Worm (Caenorhabditis elegans): ENCODE measurements around the gene trp-1.

Gene trp-1

ce11 chrIII:8552125-8552524 is 17.2 kb downstream of the trp-1 start, which contains the start of gene C02D5.4:
TSS of gene C02D5.4 (plus strand) at chrIII:8552165.
- TF ChIP-seq ceh-44 (GFP tag; IDR thresholded peaks at IDR 0.05) (no peak), spr-1 (tag; optimal IDR thresholded peaks at IDR 0.05) (no peak), fkh-10 (GFP tag; optimal IDR thresholded peaks at IDR 0.05) (no peak), daf-16 (GFP tag; optimal IDR thresholded peaks at IDR 0.05) (no peak), daf-16 (tag; optimal IDR thresholded peaks at IDR 0.05) (peak; percentile 73), saeg-2 (GFP tag; IDR thresholded peaks at IDR 0.05) (no peak), dmd-6 (GFP tag; IDR thresholded peaks at IDR 0.05) (peak; percentile 45), aha-1 (tag) (peak; percentile 41), hlh-30 (tag; optimal IDR thresholded peaks at IDR 0.05; ENCODE audit: insufficient read depth) (peak; percentile 20), unc-62 (GFP tag; optimal IDR thresholded peaks at IDR 0.05 in 1 of 2) (peak in 1 of 2 experiments; percentile 71), unc-62 (tag; optimal IDR thresholded peaks at IDR 0.05) (no peak), dve-1 (tag; optimal IDR thresholded peaks at IDR 0.05; ENCODE audit: insufficient read depth) (peak; percentile 38), nhr-41 (GFP tag; IDR thresholded peaks at IDR 0.05) (no peak), nhr-102 (tag; optimal IDR thresholded peaks at IDR 0.05) (peak; percentile 9)

ce11 chrIII:8554472-8554871 is 19.5 kb downstream of the trp-1 start, which contains the start of gene gsto-2:
TSS of gene gsto-2 (plus strand) at chrIII:8554772.
- TF ChIP-seq cey-2 (tag; optimal IDR thresholded peaks at IDR 0.05; ENCODE audit: borderline replicate concordance, insufficient read depth) (no peak), F44E2.7 (GFP tag; IDR thresholded peaks at IDR 0.05) (no peak), mxl-3 (GFP tag; optimal IDR thresholded peaks at IDR 0.05) (no peak), F49E8.2 (tag; optimal IDR thresholded peaks at IDR 0.05; ENCODE audit: borderline replicate concordance) (no peak)

ce11 chrIII:8555682-8556081 is 20.8 kb downstream of the trp-1 start:
- TF ChIP-seq set-16 (GFP tag; IDR thresholded peaks at IDR 0.05), result no peak
- TF ChIP-seq snpc-1.2 (GFP tag; IDR thresholded peaks at IDR 0.05), result no peak
- TF ChIP-seq ceh-20 (GFP tag; IDR thresholded peaks at IDR 0.05), result no peak
- no peak for TF ChIP-seq zip-11 (GFP tag; IDR thresholded peaks at IDR 0.05)
- no peak for TF ChIP-seq egl-27 (tag; optimal IDR thresholded peaks at IDR 0.05)
- no peak for TF ChIP-seq attf-4 (tag; optimal IDR thresholded peaks at IDR 0.05)
- TF ChIP-seq hmg-1.1 (GFP tag; IDR thresholded peaks at IDR 0.05), result no peak
- TF ChIP-seq saeg-2 (GFP tag; IDR thresholded peaks at IDR 0.05), result no peak
- TF ChIP-seq zfp-2 (tag; optimal IDR thresholded peaks at IDR 0.05), result no peak
- no peak for TF ChIP-seq hlh-30 (tag; optimal IDR thresholded peaks at IDR 0.05; ENCODE audit: insufficient read depth)
- no peak for TF ChIP-seq lim-7 (GFP tag; IDR thresholded peaks at IDR 0.05)
- TF ChIP-seq aly-2 (tag; optimal IDR thresholded peaks at IDR 0.05), result no peak
- no peak for TF ChIP-seq gei-8 (GFP tag; optimal IDR thresholded peaks at IDR 0.05)
- TF ChIP-seq ceh-62 (tag; optimal IDR thresholded peaks at IDR 0.05), result no peak
- TF ChIP-seq unc-39 (tag; optimal IDR thresholded peaks at IDR 0.05), result no peak
- TF ChIP-seq mdl-1 (tag; optimal IDR thresholded peaks at IDR 0.05), result no peak
- no peak for TF ChIP-seq lin-38 (GFP tag; IDR thresholded peaks at IDR 0.05)
- TF ChIP-seq R02D3.7 (tag; optimal IDR thresholded peaks at IDR 0.05), result no peak

- TF ChIP-seq snpc-4 (tag; optimal IDR thresholded peaks at IDR 0.05), result no peak
- no peak for TF ChIP-seq egl-27 (tag; optimal IDR thresholded peaks at IDR 0.05)
- no peak for TF ChIP-seq daf-12 (tag; optimal IDR thresholded peaks at IDR 0.05)
- no peak for TF ChIP-seq lin-39 (tag; optimal IDR thresholded peaks at IDR 0.05)
- TF ChIP-seq lin-13 (GFP tag; optimal IDR thresholded peaks at IDR 0.05), result peak; percentile 21
- no peak for TF ChIP-seq ceh-20 (GFP tag; IDR thresholded peaks at IDR 0.05)
- TF ChIP-seq attf-4 (tag; optimal IDR thresholded peaks at IDR 0.05), result no peak
- TF ChIP-seq dpl-1 (GFP tag; optimal IDR thresholded peaks at IDR 0.05), result no peak
- no peak for TF ChIP-seq spr-3 (GFP tag; optimal IDR thresholded peaks at IDR 0.05)
- no peak for TF ChIP-seq lin-38 (GFP tag; IDR thresholded peaks at IDR 0.05)
- TF ChIP-seq mes-2 (tag; optimal IDR thresholded peaks at IDR 0.05; ENCODE audit: poor library complexity, severe bottlenecking), result no peak
- TF ChIP-seq ctbp-1 (GFP tag; IDR thresholded peaks at IDR 0.05), result no peak
- TF ChIP-seq gei-8 (GFP tag; optimal IDR thresholded peaks at IDR 0.05), result no peak
- TF ChIP-seq lir-3 (tag; optimal IDR thresholded peaks at IDR 0.05), result no peak
- peak; percentile 52 for TF ChIP-seq dve-1 (tag; optimal IDR thresholded peaks at IDR 0.05; ENCODE audit: insufficient read depth)
- TF ChIP-seq ama-1 (optimal IDR thresholded peaks at IDR 0.05), result no peak
- no peak for TF ChIP-seq nhr-42 (GFP tag; IDR thresholded peaks at IDR 0.05)
- peak; percentile 20 for TF ChIP-seq rbr-2 (tag; optimal IDR thresholded peaks at IDR 0.05)
- TF ChIP-seq ceh-32 (tag; optimal IDR thresholded peaks at IDR 0.05; ENCODE audit: poor library complexity), result no peak
These were observed 22.0 kb downstream of the trp-1 start, which contains the start of gene C02D5.2 for ce11 chrIII:8556836-8557385. TSS of gene C02D5.2 (plus strand) at chrIII:8557335.
